Comparison of ENCODE assay signal across 1 fruit fly cellular context in the genomic region with DNA sequence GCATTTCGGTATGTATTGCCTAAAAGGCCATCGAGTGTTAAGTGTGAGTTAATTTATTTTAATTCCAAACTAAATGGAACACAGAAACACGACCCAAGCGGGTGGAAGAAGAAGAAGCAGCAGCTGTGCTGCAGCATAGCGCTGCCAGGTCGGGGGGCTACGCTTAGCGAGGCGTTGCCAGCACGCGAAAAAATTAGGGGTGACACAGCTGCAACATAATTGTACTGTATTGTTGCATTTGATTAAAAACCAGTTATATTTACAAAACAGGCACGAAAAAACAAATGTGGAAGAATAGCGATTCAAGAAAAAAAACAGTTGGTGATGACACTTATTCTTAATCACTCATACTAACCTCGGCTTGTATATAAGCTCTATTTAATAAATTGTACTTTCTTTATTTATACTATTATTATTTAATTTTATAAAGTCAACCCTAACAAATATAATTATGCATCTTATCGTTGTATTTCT.
TF ChIP-seq lines count a peak whose summit lies in the region.

No protein-coding gene starts in this region.

TF ChIP-seq in whole organism, embryonic, 481 proteins besides CTCF, POLR2A, EP300 and RAD21 (continued from another document and continues in another):
- TF ChIP-seq CG11398 (GFP tag; optimal IDR thresholded peaks at IDR 0.05; lab: Kevin White, UChicago) (peak; percentile 14), caup (GFP tag; optimal IDR thresholded peaks at IDR 0.05; lab: Kevin White, UChicago; ENCODE audit: severe bottlenecking) (peak; percentile 68), Med (GFP tag; lab: Kevin White, UChicago) (no peak), salm (tag; optimal IDR thresholded peaks at IDR 0.05; lab: Kevin White, UChicago) (peak; percentile 10), CG3726 (GFP tag; IDR thresholded peaks at IDR 0.05; lab: Robert Waterston, UW) (peak; percentile 65; the same call in 2 of the 3 replicates), lilli (GFP tag; optimal IDR thresholded peaks at IDR 0.05; lab: Kevin White, UChicago) (peak; percentile 72), CG32532 (GFP tag; IDR thresholded peaks at IDR 0.05; lab: Robert Waterston, UW) (peak; percentile 74), CG8388 (GFP tag; optimal IDR thresholded peaks at IDR 0.05; lab: Kevin White, UChicago) (no peak), CG18011 (GFP tag; optimal IDR thresholded peaks at IDR 0.05; lab: Kevin White, UChicago) (peak; percentile 12), CG4424 (GFP tag; optimal IDR thresholded peaks at IDR 0.05; lab: Kevin White, UChicago) (peak; percentile 50), CG9817 (tag; optimal IDR thresholded peaks at IDR 0.05; lab: Kevin White, UChicago) (peak; percentile 69), insv (GFP tag; optimal IDR thresholded peaks at IDR 0.05; lab: Kevin White, UChicago) (peak in 1 of 2 experiments; percentile 4), chinmo (GFP tag; IDR thresholded peaks at IDR 0.05; lab: Robert Waterston, UW; ENCODE audit: partially characterized antibody) (peak; percentile 82; the same call in 1 of the 4 replicates), CrebB (tag; optimal IDR thresholded peaks at IDR 0.05; lab: Kevin White, UChicago) (peak; percentile 3), CG34224 (GFP tag; IDR thresholded peaks at IDR 0.05; lab: Robert Waterston, UW; ENCODE audit: partially characterized antibody) (no peak), psq (GFP tag; optimal IDR thresholded peaks at IDR 0.05; lab: Kevin White, UChicago) (no peak), crc (GFP tag; optimal IDR thresholded peaks at IDR 0.05; lab: Kevin White, UChicago) (peak; percentile 29), CG2120 (GFP tag; optimal IDR thresholded peaks at IDR 0.05; lab: Kevin White, UChicago) (peak; percentile 79), lab (GFP tag; optimal IDR thresholded peaks at IDR 0.05; lab: Kevin White, UChicago) (no peak), CG2116 (GFP tag; optimal IDR thresholded peaks at IDR 0.05; lab: Kevin White, UChicago) (peak; percentile 70), CG9932 (GFP tag; IDR thresholded peaks at IDR 0.05; lab: Robert Waterston, UW) (peak; percentile 90), jigr1 (GFP tag; IDR thresholded peaks at IDR 0.05; lab: Robert Waterston, UW) (peak; percentile 47; the same call in 1 of the 3 replicates), mirr (GFP tag; optimal IDR thresholded peaks at IDR 0.05; lab: Kevin White, UChicago) (no peak), ssp (GFP tag; IDR thresholded peaks at IDR 0.05; lab: Robert Waterston, UW) (peak; percentile 65), chm (GFP tag; IDR thresholded peaks at IDR 0.05; lab: Robert Waterston, UW) (no peak; the same call in 1 of the 2 replicates), CG7786 (GFP tag; optimal IDR thresholded peaks at IDR 0.05; lab: Kevin White, UChicago) (peak; percentile 71), Taf1 (GFP tag; IDR thresholded peaks at IDR 0.05; lab: Robert Waterston, UW) (peak; percentile 62; the same call in 1 of the 2 replicates), zf30C (GFP tag; optimal IDR thresholded peaks at IDR 0.05; lab: Kevin White, UChicago) (peak; percentile 14), CG1832 (GFP tag; optimal IDR thresholded peaks at IDR 0.05; lab: Kevin White, UChicago) (no peak), cwo (GFP tag; optimal IDR thresholded peaks at IDR 0.05; lab: Kevin White, UChicago) (peak; percentile 58), gce (GFP tag; IDR thresholded peaks at IDR 0.05; lab: Robert Waterston, UW) (peak; percentile 68; the same call in 1 of the 3 replicates), CG1529 (GFP tag; optimal IDR thresholded peaks at IDR 0.05; lab: Kevin White, UChicago) (peak; percentile 10), dati (GFP tag; IDR thresholded peaks at IDR 0.05; lab: Robert Waterston, UW) (no peak), eyg (GFP tag; optimal IDR thresholded peaks at IDR 0.05; lab: Kevin White, UChicago) (peak; percentile 41), E2f2 (GFP tag; IDR thresholded peaks at IDR 0.05; lab: Robert Waterston, UW) (peak; percentile 35; the same call in 1 of the 2 replicates), Doc2 (GFP tag; IDR thresholded peaks at IDR 0.05; lab: Robert Waterston, UW) (no peak), trem (tag; optimal IDR thresholded peaks at IDR 0.05; lab: Kevin White, UChicago) (peak; percentile 37), Vsx1 (GFP tag; optimal IDR thresholded peaks at IDR 0.05; lab: Kevin White, UChicago) (no peak), MTF-1 (GFP tag; optimal IDR thresholded peaks at IDR 0.05; lab: Kevin White, UChicago; ENCODE audit: borderline replicate concordance) (peak; percentile 12), CG6254 (GFP tag; optimal IDR thresholded peaks at IDR 0.05; lab: Kevin White, UChicago) (peak; percentile 15), CG7357 (GFP tag; IDR thresholded peaks at IDR 0.05; lab: Robert Waterston, UW) (peak; percentile 65; the same call in 1 of the 3 replicates), CG1647 (GFP tag; optimal IDR thresholded peaks at IDR 0.05; lab: Kevin White, UChicago) (peak; percentile 15), Atf6 (GFP tag; IDR thresholded peaks at IDR 0.05; lab: Robert Waterston, UW) (peak; percentile 77), croc (GFP tag; conservative IDR thresholded peaks at IDR 0.05; lab: Robert Waterston, UW) (peak; percentile 53; the same call in 2 of the 3 replicates), CG30020 (tag; optimal IDR thresholded peaks at IDR 0.05; lab: Kevin White, UChicago) (peak; percentile 42), CG4617 (GFP tag; optimal IDR thresholded peaks at IDR 0.05; lab: Kevin White, UChicago; ENCODE audit: borderline replicate concordance) (peak; percentile 35), Deaf1 (tag; optimal IDR thresholded peaks at IDR 0.05; lab: Kevin White, UChicago) (no peak), pb (GFP tag; optimal IDR thresholded peaks at IDR 0.05; lab: Kevin White, UChicago) (no peak), Sry-β (GFP tag; optimal IDR thresholded peaks at IDR 0.05; lab: Kevin White, UChicago) (peak; percentile 11), Lim3 (GFP tag; IDR thresholded peaks at IDR 0.05; lab: Robert Waterston, UW) (peak; percentile 62; the same call in 1 of the 2 replicates), jing (GFP tag; optimal IDR thresholded peaks at IDR 0.05; lab: Kevin White, UChicago) (peak; percentile 34), hb (GFP tag; IDR thresholded peaks at IDR 0.05; lab: Robert Waterston, UW; ENCODE audit: partially characterized antibody) (0 out of 3 replicates have a peak, but pooled peaks have one; percentile 55), D19B (GFP tag; optimal IDR thresholded peaks at IDR 0.05; lab: Kevin White, UChicago) (peak; percentile 52), tio (GFP tag; optimal IDR thresholded peaks at IDR 0.05; lab: Kevin White, UChicago) (peak; percentile 65), HLHmδ (GFP tag; optimal IDR thresholded peaks at IDR 0.05; lab: Kevin White, UChicago) (peak; percentile 7), Aef1 (GFP tag; IDR thresholded peaks at IDR 0.05; lab: Robert Waterston, UW) (peak; percentile 80), Hr39 (optimal IDR thresholded peaks at IDR 0.05; lab: Kevin White, UChicago) (no peak), Atf-2 (GFP tag; optimal IDR thresholded peaks at IDR 0.05; lab: Kevin White, UChicago) (peak; percentile 61), so (GFP tag; IDR thresholded peaks at IDR 0.05; lab: Robert Waterston, UW) (peak; percentile 75), CG17385 (GFP tag; optimal IDR thresholded peaks at IDR 0.05; lab: Kevin White, UChicago) (peak; percentile 98), trh (GFP tag; optimal IDR thresholded peaks at IDR 0.05; lab: Kevin White, UChicago) (peak; percentile 66), D (optimal IDR thresholded peaks at IDR 0.05; lab: Kevin White, UChicago) (no peak), D (GFP tag; optimal IDR thresholded peaks at IDR 0.05; lab: Kevin White, UChicago) (peak; percentile 50), CG1233 (GFP tag; optimal IDR thresholded peaks at IDR 0.05; lab: Kevin White, UChicago) (peak; percentile 21), CG6854 (GFP tag; optimal IDR thresholded peaks at IDR 0.05; lab: Kevin White, UChicago) (peak; percentile 41), CG43689 (GFP tag; IDR thresholded peaks at IDR 0.05; lab: Robert Waterston, UW) (peak; percentile 47; the same call in 1 of the 2 replicates), CG8281 (tag; optimal IDR thresholded peaks at IDR 0.05; lab: Kevin White, UChicago) (peak; percentile 45), Dip3 (GFP tag; optimal IDR thresholded peaks at IDR 0.05; lab: Kevin White, UChicago) (peak; percentile 56), CG1603 (tag; optimal IDR thresholded peaks at IDR 0.05; lab: Kevin White, UChicago) (peak; percentile 64), CG30403 (GFP tag; optimal IDR thresholded peaks at IDR 0.05; lab: Kevin White, UChicago) (peak; percentile 76), Mad (GFP tag; optimal IDR thresholded peaks at IDR 0.05; lab: Kevin White, UChicago) (peak; percentile 43), tgo (GFP tag; IDR thresholded peaks at IDR 0.05; lab: Robert Waterston, UW) (peak; percentile 70), NK7.1 (GFP tag; optimal IDR thresholded peaks at IDR 0.05; lab: Kevin White, UChicago) (no peak), ftz-f1 (GFP tag; optimal IDR thresholded peaks at IDR 0.05; lab: Kevin White, UChicago) (no peak), Myb (GFP tag; optimal IDR thresholded peaks at IDR 0.05; lab: Kevin White, UChicago) (peak; percentile 65), sug (tag; optimal IDR thresholded peaks at IDR 0.05; lab: Kevin White, UChicago) (no peak), CG4328 (GFP tag; optimal IDR thresholded peaks at IDR 0.05; lab: Kevin White, UChicago) (peak; percentile 28), CG9609 (GFP tag; optimal IDR thresholded peaks at IDR 0.05; lab: Kevin White, UChicago) (peak; percentile 43), pita (GFP tag; optimal IDR thresholded peaks at IDR 0.05; lab: Kevin White, UChicago) (no peak), org-1 (GFP tag; optimal IDR thresholded peaks at IDR 0.05; lab: Kevin White, UChicago) (peak; percentile 54), CG13775 (GFP tag; optimal IDR thresholded peaks at IDR 0.05; lab: Kevin White, UChicago) (peak; percentile 80), esg (GFP tag; conservative IDR thresholded peaks at IDR 0.05; lab: Robert Waterston, UW) (peak; percentile 72), CG17361 (GFP tag; IDR thresholded peaks at IDR 0.05; lab: Robert Waterston, UW) (no peak; the same call in 2 of the 3 replicates), btn (GFP tag; optimal IDR thresholded peaks at IDR 0.05; lab: Kevin White, UChicago) (no peak), CG7745 (tag; optimal IDR thresholded peaks at IDR 0.05; lab: Kevin White, UChicago) (no peak), CG15011 (GFP tag; optimal IDR thresholded peaks at IDR 0.05; lab: Kevin White, UChicago) (peak; percentile 47), jumu (GFP tag; optimal IDR thresholded peaks at IDR 0.05; lab: Kevin White, UChicago) (peak; percentile 71), Ravus (GFP tag; IDR thresholded peaks at IDR 0.05; lab: Robert Waterston, UW) (peak; percentile 12; the same call in 1 of the 2 replicates), CG17912 (GFP tag; optimal IDR thresholded peaks at IDR 0.05; lab: Kevin White, UChicago) (peak; percentile 43), dmrt11E (tag; optimal IDR thresholded peaks at IDR 0.05; lab: Kevin White, UChicago) (peak; percentile 54), NFAT (GFP tag; IDR thresholded peaks at IDR 0.05; lab: Robert Waterston, UW) (peak; percentile 85), stwl (tag; optimal IDR thresholded peaks at IDR 0.05; lab: Kevin White, UChicago) (peak; percentile 57), z (GFP tag; IDR thresholded peaks at IDR 0.05; lab: Robert Waterston, UW) (no peak), Dref (GFP tag; IDR thresholded peaks at IDR 0.05; lab: Robert Waterston, UW) (peak; percentile 48), gro (GFP tag; optimal IDR thresholded peaks at IDR 0.05; lab: Kevin White, UChicago) (no peak), dysf (GFP tag; IDR thresholded peaks at IDR 0.05; lab: Robert Waterston, UW) (peak; percentile 73), Bgb (GFP tag; IDR thresholded peaks at IDR 0.05; lab: Robert Waterston, UW; ENCODE audit: partially characterized antibody) (peak; percentile 73), gfzf (GFP tag; optimal IDR thresholded peaks at IDR 0.05; lab: Kevin White, UChicago) (peak; percentile 8), CG12769 (tag; optimal IDR thresholded peaks at IDR 0.05; lab: Kevin White, UChicago) (peak; percentile 44), al (GFP tag; IDR thresholded peaks at IDR 0.05; lab: Robert Waterston, UW) (peak; percentile 64; the same call in 1 of the 2 replicates), Hand (GFP tag; optimal IDR thresholded peaks at IDR 0.05; lab: Kevin White, UChicago) (peak; percentile 34), lola (GFP tag; optimal IDR thresholded peaks at IDR 0.05; lab: Kevin White, UChicago) (peak in 1 of 3 experiments; percentile 65), CG13123 (GFP tag; optimal IDR thresholded peaks at IDR 0.05; lab: Kevin White, UChicago) (peak; percentile 43), CG8765 (GFP tag; IDR thresholded peaks at IDR 0.05; lab: Robert Waterston, UW) (0 out of 2 replicates have a peak, but pooled peaks have one; percentile 50), CHES-1-like (GFP tag; optimal IDR thresholded peaks at IDR 0.05; lab: Kevin White, UChicago) (peak; percentile 40), CG13624 (GFP tag; optimal IDR thresholded peaks at IDR 0.05; lab: Kevin White, UChicago) (peak; percentile 55), pum (GFP tag; optimal IDR thresholded peaks at IDR 0.05; lab: Kevin White, UChicago) (peak; percentile 53), fru (optimal IDR thresholded peaks at IDR 0.05; lab: Kevin White, UChicago) (no peak), Dek (tag; optimal IDR thresholded peaks at IDR 0.05; lab: Kevin White, UChicago) (peak; percentile 63), cato (GFP tag; optimal IDR thresholded peaks at IDR 0.05; lab: Kevin White, UChicago; ENCODE audit: borderline replicate concordance) (peak; percentile 66), CoRest (tag; optimal IDR thresholded peaks at IDR 0.05; lab: Kevin White, UChicago) (peak; percentile 82), Max (GFP tag; optimal IDR thresholded peaks at IDR 0.05; lab: Kevin White, UChicago) (peak; percentile 63), CG10462 (GFP tag; optimal IDR thresholded peaks at IDR 0.05; lab: Kevin White, UChicago) (no peak), CG15479 (GFP tag; optimal IDR thresholded peaks at IDR 0.05; lab: Kevin White, UChicago) (peak; percentile 23), gt (GFP tag; IDR thresholded peaks at IDR 0.05; lab: Robert Waterston, UW) (peak; percentile 35; the same call in 1 of the 2 replicates), CG18599 (GFP tag; optimal IDR thresholded peaks at IDR 0.05; lab: Kevin White, UChicago) (peak; percentile 76), H15 (GFP tag; IDR thresholded peaks at IDR 0.05; lab: Robert Waterston, UW) (peak; percentile 74), Xrp1 (GFP tag; IDR thresholded peaks at IDR 0.05; lab: Robert Waterston, UW) (peak; percentile 64), CG3281 (GFP tag; optimal IDR thresholded peaks at IDR 0.05; lab: Kevin White, UChicago) (no peak), Lhr (GFP tag; optimal IDR thresholded peaks at IDR 0.05; lab: Kevin White, UChicago) (no peak), sd (tag; optimal IDR thresholded peaks at IDR 0.05; lab: Kevin White, UChicago) (no peak), CG16863 (GFP tag; optimal IDR thresholded peaks at IDR 0.05; lab: Kevin White, UChicago) (peak; percentile 41)
